Worm (Caenorhabditis elegans) whole organism, L2 larva: ENCODE measurements around the gene F38A6.5.

Experiments
- C34F6.9 ChIP-seq: fragments of 150-350 bp; optimal IDR thresholded peaks from 2 replicates; lab custom pipeline; 2014; ENCODE audit warnings: missing biosample characterization, missing genetic modification characterization
- F13H6.1 ChIP-seq: sonication (generic microtip); optimal IDR thresholded peaks from 2 replicates; lab custom pipeline; 2016; ENCODE audit warnings: missing genetic modification characterization, missing compliant biosample characterization
- Y55F3AM.14 ChIP-seq: fragments of 200-800 bp; sonication (Bioruptor generic); optimal IDR thresholded peaks from 2 replicates; lab custom pipeline; 2018; ENCODE audit warnings: mild to moderate bottlenecking, missing genetic modification characterization, missing compliant biosample characterization
- alr-1 ChIP-seq: fragments of 150-350 bp; optimal IDR thresholded peaks from 2 replicates; lab custom pipeline; 2014; ENCODE audit warnings: missing biosample characterization, missing genetic modification characterization
- aly-2 ChIP-seq: fragments of 150-350 bp; optimal IDR thresholded peaks from 2 replicates; lab custom pipeline; 2014; ENCODE audit warnings: missing biosample characterization, missing genetic modification characterization
- blmp-1 ChIP-seq: sonication (generic microtip); optimal IDR thresholded peaks from 2 replicates; lab custom pipeline; 2017; ENCODE audit warnings: missing genetic modification characterization, mild to moderate bottlenecking, missing compliant biosample characterization, antibody characterized with exemption, moderate library complexity; ENCODE audit not compliant: insufficient read depth
- ceh-16 ChIP-seq: fragments of 150-350 bp; optimal IDR thresholded peaks from 2 replicates; lab custom pipeline; 2014; ENCODE audit warnings: missing biosample characterization, missing genetic modification characterization
- dmd-4 ChIP-seq: sonication (generic microtip); optimal IDR thresholded peaks from 2 replicates; lab custom pipeline; 2017; ENCODE audit warnings: missing biosample characterization, missing genetic modification characterization
- egl-27 ChIP-seq: sonication (generic microtip); optimal IDR thresholded peaks from 3 replicates; lab custom pipeline; 2017; ENCODE audit warnings: missing biosample characterization, missing genetic modification reagents, missing genetic modification characterization
- elt-1 ChIP-seq: fragments of 150-350 bp; optimal IDR thresholded peaks from 2 replicates; lab custom pipeline; 2014; ENCODE audit warnings: missing biosample characterization, missing genetic modification characterization
- fos-1 ChIP-seq: fragments of 150-350 bp; optimal IDR thresholded peaks from 2 replicates; lab custom pipeline; 2014; ENCODE audit warnings: missing biosample characterization, missing genetic modification characterization
- gmeb-1 ChIP-seq: fragments of 150-350 bp; optimal IDR thresholded peaks from 2 replicates; lab custom pipeline; 2014; ENCODE audit warnings: missing biosample characterization, missing genetic modification characterization
- lin-11 ChIP-seq: fragments of 150-350 bp; sonication (generic microtip); optimal IDR thresholded peaks from 2 replicates; lab custom pipeline; 2014; ENCODE audit warnings: missing biosample characterization, missing genetic modification characterization, inconsistent platforms, mixed read lengths
- lin-13 ChIP-seq: fragments of 150-350 bp; optimal IDR thresholded peaks from 2 replicates; lab custom pipeline; 2014; ENCODE audit warnings: missing biosample characterization, missing genetic modification reagents, missing genetic modification characterization
- lin-39 ChIP-seq: fragments of 150-350 bp; optimal IDR thresholded peaks from 2 replicates; lab custom pipeline; 2014; ENCODE audit warnings: missing biosample characterization, missing genetic modification reagents, missing genetic modification characterization
- lsy-2 ChIP-seq, 2 experiments: fragments of 150-350 bp in 1 of 2; sonication (generic microtip) in 1 of 2; optimal IDR thresholded peaks; 2 replicates each; lab custom pipeline; 2014 to 2017; ENCODE audit warnings: missing biosample characterization in 2 of 2, missing genetic modification characterization in 2 of 2
- mab-5 ChIP-seq: fragments of 150-350 bp; optimal IDR thresholded peaks from 2 replicates; lab custom pipeline; 2014; ENCODE audit warnings: missing biosample characterization, missing genetic modification characterization
- mbf-1 ChIP-seq: sonication (generic microtip); optimal IDR thresholded peaks from 2 replicates; lab custom pipeline; 2017; ENCODE audit warnings: missing biosample characterization, missing genetic modification characterization
- mdl-1 ChIP-seq, 2 experiments: fragments of 150-350 bp in 1 of 2; sonication (generic microtip) in 1 of 2; optimal IDR thresholded peaks; 2 replicates each; lab custom pipeline; 2017; ENCODE audit warnings: missing biosample characterization in 2 of 2, missing genetic modification characterization in 2 of 2
- nhr-10 ChIP-seq: sonication (generic microtip); optimal IDR thresholded peaks from 2 replicates; lab custom pipeline; 2017; ENCODE audit warnings: missing biosample characterization, missing genetic modification characterization
- nhr-11 ChIP-seq: fragments of 150-350 bp; optimal IDR thresholded peaks from 2 replicates; lab custom pipeline; 2014; ENCODE audit warnings: missing biosample characterization, missing genetic modification characterization
- nhr-12 ChIP-seq: fragments of 150-350 bp; optimal IDR thresholded peaks from 2 replicates; lab custom pipeline; 2014; ENCODE audit warnings: missing biosample characterization, missing genetic modification characterization
- nhr-129 ChIP-seq: fragments of 150-350 bp; optimal IDR thresholded peaks from 2 replicates; lab custom pipeline; 2014; ENCODE audit warnings: missing biosample characterization, missing genetic modification characterization
- nhr-23 ChIP-seq: fragments of 150-350 bp; optimal IDR thresholded peaks from 2 replicates; lab custom pipeline; 2014; ENCODE audit warnings: missing biosample characterization, missing genetic modification reagents, missing genetic modification characterization
- nhr-25 ChIP-seq: fragments of 150-350 bp; sonication (generic microtip); optimal IDR thresholded peaks from 3 replicates; lab custom pipeline; 2014; ENCODE audit warnings: missing biosample characterization, missing genetic modification characterization
- nhr-6 ChIP-seq: fragments of 150-350 bp; optimal IDR thresholded peaks from 2 replicates; lab custom pipeline; 2014; ENCODE audit warnings: missing biosample characterization, missing genetic modification characterization
- nhr-77 ChIP-seq: fragments of 150-350 bp; optimal IDR thresholded peaks from 2 replicates; lab custom pipeline; 2014; ENCODE audit warnings: missing biosample characterization, missing genetic modification characterization
- sem-4 ChIP-seq: fragments of 150-350 bp; optimal IDR thresholded peaks from 2 replicates; lab custom pipeline; 2014; ENCODE audit warnings: missing biosample characterization, missing genetic modification reagents, missing genetic modification characterization
- sma-3 ChIP-seq: sonication (generic microtip); optimal IDR thresholded peaks from 2 replicates; lab custom pipeline; 2016; ENCODE audit warnings: missing genetic modification reagents, missing genetic modification characterization, missing compliant biosample characterization
- unc-39 ChIP-seq: fragments of 150-350 bp; optimal IDR thresholded peaks from 2 replicates; lab custom pipeline; 2014; ENCODE audit warnings: missing biosample characterization, missing genetic modification characterization
- unc-55 ChIP-seq: fragments of 150-350 bp; sonication (generic microtip); optimal IDR thresholded peaks from 3 replicates; lab custom pipeline; 2014; ENCODE audit warnings: missing biosample characterization, missing genetic modification reagents, missing genetic modification characterization
- zag-1 ChIP-seq: fragments of 150-350 bp; optimal IDR thresholded peaks from 2 replicates; lab custom pipeline; 2014; ENCODE audit warnings: missing biosample characterization, missing genetic modification characterization
- ztf-1 ChIP-seq: fragments of 200-800 bp; sonication (Bioruptor generic); conservative IDR thresholded peaks from 2 replicates; pipeline ENCODE4 v1.3.6; 2022; ENCODE audit warnings: missing genetic modification characterization, missing compliant biosample characterization

F38A6.5 gene

ce11 chrV:20747964-20748363 lies 25.6 kb downstream of the F38A6.5 start:
- TF ChIP-seq nhr-77 (no peak), elt-1 (tag; lab: Kevin White, UChicago) (no peak), nhr-6 (no peak), mab-5 (no peak), unc-39 (no peak)

ce11 chrV:20746805-20747204 lies 26.7 kb downstream of the F38A6.5 start:
- no peak for TF ChIP-seq blmp-1 (tag; lab: Kevin White, UChicago)
- TF ChIP-seq F13H6.1 (tag; lab: Kevin White, UChicago), result peak; percentile 41
- no peak for TF ChIP-seq mbf-1 (tag; lab: Kevin White, UChicago)
- TF ChIP-seq nhr-6, result no peak
- no peak for TF ChIP-seq gmeb-1 (tag; lab: Kevin White, UChicago)
- no peak for TF ChIP-seq Y55F3AM.14
- TF ChIP-seq, all 48 proteins: peak for 1

ce11 chrV:20745278-20745677 lies 28.3 kb downstream of the F38A6.5 start:
- no peak for TF ChIP-seq blmp-1 (tag; lab: Kevin White, UChicago)
- TF ChIP-seq F13H6.1 (tag; lab: Kevin White, UChicago), result peak; percentile 26
- TF ChIP-seq egl-27 (tag; lab: Kevin White, UChicago), result no peak
- TF ChIP-seq, all 48 proteins: peak for 1

- TF ChIP-seq ceh-16 (tag; lab: Kevin White, UChicago) (no peak), F13H6.1 (tag; lab: Kevin White, UChicago) (no peak), blmp-1 (tag; lab: Kevin White, UChicago) (no peak), nhr-10 (tag; lab: Kevin White, UChicago) (no peak), unc-55 (peak; percentile 54), nhr-12 (tag; lab: Kevin White, UChicago) (no peak), gmeb-1 (tag; lab: Kevin White, UChicago) (no peak), lin-13 (GFP tag; lab: Kevin White, UChicago) (peak; percentile 30), elt-1 (tag; lab: Kevin White, UChicago) (no peak), nhr-11 (tag; lab: Kevin White, UChicago) (no peak), dmd-4 (tag; lab: Kevin White, UChicago) (no peak), C34F6.9 (tag; lab: Kevin White, UChicago) (peak; percentile 46), nhr-25 (tag; lab: Kevin White, UChicago) (no peak), ztf-1 (GFP tag; lab: Robert Waterston, UW) (no peak), lsy-2 (tag; optimal IDR thresholded peaks at IDR 0.05; lab: Kevin White, UChicago) (peak in 1 of 2 experiments; percentile 47), aly-2 (tag; lab: Kevin White, UChicago) (no peak), nhr-129 (tag; lab: Kevin White, UChicago) (peak; percentile 10), lin-39 (tag; lab: Kevin White, UChicago) (no peak), egl-27 (tag; lab: Kevin White, UChicago) (no peak), nhr-6 (no peak)
Observed at ce11 chrV:20744290-20744837, 29.2 kb downstream of the F38A6.5 start, which contains the start of gene dnj-25. TSS of gene dnj-25 (minus strand) at chrV:20744346.

- TF ChIP-seq F13H6.1 (tag; lab: Kevin White, UChicago), result peak; percentile 25
- TF ChIP-seq lin-39 (tag; lab: Kevin White, UChicago), result no peak
- TF ChIP-seq fos-1 (tag; lab: Kevin White, UChicago), result no peak
- TF ChIP-seq zag-1 (tag; lab: Kevin White, UChicago), result no peak
- TF ChIP-seq C34F6.9 (tag; lab: Kevin White, UChicago), result peak; percentile 13
- no peak for TF ChIP-seq ztf-1 (GFP tag; lab: Robert Waterston, UW)
- no peak for TF ChIP-seq nhr-6
Observed at ce11 chrV:20739387-20739786, 34.2 kb downstream of the F38A6.5 start.

- no peak for TF ChIP-seq mab-5
- TF ChIP-seq sma-3 (GFP tag; lab: Kevin White, UChicago), result no peak
- TF ChIP-seq nhr-12 (tag; lab: Kevin White, UChicago), result no peak
- no peak for TF ChIP-seq lin-11 (tag; lab: Kevin White, UChicago)
- TF ChIP-seq fos-1 (tag; lab: Kevin White, UChicago), result no peak
- no peak for TF ChIP-seq nhr-23
- no peak for TF ChIP-seq mdl-1 (tag; optimal IDR thresholded peaks at IDR 0.05; lab: Kevin White, UChicago)
- TF ChIP-seq alr-1 (tag; lab: Kevin White, UChicago), result no peak
- no peak for TF ChIP-seq sem-4
- no peak for TF ChIP-seq ztf-1 (GFP tag; lab: Robert Waterston, UW)
- no peak for TF ChIP-seq aly-2 (tag; lab: Kevin White, UChicago)
- no peak for TF ChIP-seq elt-1 (tag; lab: Kevin White, UChicago)
- TF ChIP-seq, all 48 proteins: peak for 0
Observed at ce11 chrV:20734658-20735057, 38.9 kb downstream of the F38A6.5 start, which contains the start of gene srxa-6. TSS of gene srxa-6 (plus strand) at chrV:20734958.
